Worm (Caenorhabditis elegans) whole organism, young adult: ENCODE measurements around the gene abu-6.

Experiments
- B0019.2 ChIP-seq: fragments of 200-800 bp; sonication (Bioruptor generic); conservative IDR thresholded peaks from 2 replicates; pipeline ENCODE4 v1.3.6; 2022; ENCODE audit warnings: missing genetic modification reagents, missing genetic modification characterization, missing compliant biosample characterization
- B0035.1 ChIP-seq: sonication (generic microtip); optimal IDR thresholded peaks from 2 replicates; lab custom pipeline; 2016; ENCODE audit warnings: missing genetic modification characterization, mild to moderate bottlenecking, missing compliant biosample characterization, missing genotype, missing genetic modification reagents
- B0261.1 ChIP-seq: sonication (generic microtip); optimal IDR thresholded peaks from 2 replicates; lab custom pipeline; 2016; ENCODE audit warnings: mild to moderate bottlenecking, missing genetic modification characterization, moderate library complexity, missing compliant biosample characterization
- B0336.3 ChIP-seq: fragments of 200-800 bp; sonication (Bioruptor generic); IDR thresholded peaks from 2 replicates; pipeline ENCODE4 v1.3.6; 2022; ENCODE audit warnings: missing genetic modification characterization, missing compliant biosample characterization
- F10E7.11 ChIP-seq: sonication (generic microtip); optimal IDR thresholded peaks from 2 replicates; lab custom pipeline; 2017; ENCODE audit warnings: mild to moderate bottlenecking, missing genetic modification characterization, moderate library complexity, missing compliant biosample characterization
- F52B5.7 ChIP-seq: sonication (generic microtip); optimal IDR thresholded peaks from 2 replicates; lab custom pipeline; 2016; ENCODE audit warnings: mild to moderate bottlenecking, missing genetic modification characterization, missing compliant biosample characterization
- F55B11.4 ChIP-seq: sonication (generic microtip); optimal IDR thresholded peaks from 2 replicates; lab custom pipeline; 2016; ENCODE audit warnings: missing compliant biosample characterization, missing genetic modification characterization, borderline replicate concordance; ENCODE audit not compliant: insufficient read depth
- K12H6.12 ChIP-seq: fragments of 200-800 bp; sonication (Bioruptor generic); optimal IDR thresholded peaks from 2 replicates; lab custom pipeline; 2018; ENCODE audit warnings: mild to moderate bottlenecking, missing genetic modification characterization, missing compliant biosample characterization
- T07F8.4 ChIP-seq: sonication (generic microtip); optimal IDR thresholded peaks from 2 replicates; lab custom pipeline; 2016; ENCODE audit warnings: mild to moderate bottlenecking, missing genetic modification characterization, moderate library complexity, missing compliant biosample characterization
- Y95B8A.8 ChIP-seq: fragments of 200-800 bp; sonication (Bioruptor generic); IDR thresholded peaks from 2 replicates; pipeline ENCODE4 v1.3.6; 2022; ENCODE audit warnings: missing genetic modification reagents, missing genetic modification characterization, missing compliant biosample characterization
- attf-3 ChIP-seq: fragments of 200-800 bp; sonication (Bioruptor generic); conservative IDR thresholded peaks from 2 replicates; pipeline ENCODE4 v1.3.6; 2022; ENCODE audit warnings: missing genetic modification reagents, missing genetic modification characterization, missing compliant biosample characterization
- ccch-3 ChIP-seq: fragments of 200-800 bp; sonication (Bioruptor generic); optimal IDR thresholded peaks from 2 replicates; lab custom pipeline; 2018; ENCODE audit warnings: mild to moderate bottlenecking, missing genetic modification characterization, missing compliant biosample characterization
- ceh-100 ChIP-seq: fragments of 200-800 bp; sonication (Bioruptor generic); IDR thresholded peaks from 2 replicates; pipeline ENCODE4 v1.3.6; 2022; ENCODE audit warnings: missing genetic modification reagents, missing genetic modification characterization, missing compliant biosample characterization
- ceh-58 ChIP-seq: fragments of 200-800 bp; sonication (Bioruptor generic); IDR thresholded peaks from 2 replicates; pipeline ENCODE4 v1.3.6; 2022; ENCODE audit warnings: missing genetic modification characterization, missing compliant biosample characterization
- dox-1 ChIP-seq: fragments of 200-800 bp; sonication (Bioruptor generic); IDR thresholded peaks from 2 replicates; pipeline ENCODE4 v1.3.6; 2022; ENCODE audit warnings: missing genetic modification reagents, missing genetic modification characterization, missing compliant biosample characterization
- ekl-4 ChIP-seq: fragments of 200-800 bp; sonication (Bioruptor generic); IDR thresholded peaks from 2 replicates; pipeline ENCODE4 v1.3.6; 2022; ENCODE audit warnings: missing genetic modification reagents, missing genetic modification characterization, missing compliant biosample characterization
- hlh-12 ChIP-seq: sonication (generic microtip); optimal IDR thresholded peaks from 2 replicates; lab custom pipeline; 2016; ENCODE audit warnings: missing genetic modification characterization, missing compliant biosample characterization
- hsf-1 ChIP-seq: fragments of 200-800 bp; sonication (Bioruptor generic); IDR thresholded peaks from 2 replicates; pipeline ENCODE4 v1.3.6; 2022; ENCODE audit warnings: missing genetic modification reagents, missing genetic modification characterization, missing compliant biosample characterization
- lag-1 ChIP-seq: fragments of 200-800 bp; sonication (Bioruptor generic); IDR thresholded peaks from 2 replicates; pipeline ENCODE4 v1.3.6; 2022; ENCODE audit warnings: missing genetic modification reagents, missing genetic modification characterization, missing compliant biosample characterization
- let-526 ChIP-seq: fragments of 200-800 bp; sonication (Bioruptor generic); IDR thresholded peaks from 2 replicates; pipeline ENCODE4 v1.3.6; 2022; ENCODE audit warnings: missing genetic modification reagents, missing genetic modification characterization, missing compliant biosample characterization
- lir-1 ChIP-seq: fragments of 200-800 bp; sonication (Bioruptor generic); conservative IDR thresholded peaks from 2 replicates; pipeline ENCODE4 v1.3.6; 2022; ENCODE audit warnings: missing genetic modification reagents, missing genetic modification characterization, missing compliant biosample characterization
- madf-10 ChIP-seq: sonication (generic microtip); optimal IDR thresholded peaks from 2 replicates; lab custom pipeline; 2016; ENCODE audit warnings: mild to moderate bottlenecking, missing genetic modification characterization, missing compliant biosample characterization
- madf-6 ChIP-seq: fragments of 200-800 bp; sonication (Bioruptor generic); IDR thresholded peaks from 2 replicates; pipeline ENCODE4 v1.3.6; 2022; ENCODE audit warnings: missing genetic modification reagents, missing genetic modification characterization, missing compliant biosample characterization
- mel-28 ChIP-seq: sonication (generic microtip); optimal IDR thresholded peaks from 2 replicates; lab custom pipeline; 2016; ENCODE audit warnings: borderline replicate concordance, mild to moderate bottlenecking, missing genetic modification characterization, missing compliant biosample characterization
- nfyb-1 ChIP-seq: fragments of 200-800 bp; sonication (Bioruptor generic); IDR thresholded peaks from 2 replicates; pipeline ENCODE4 v1.3.6; 2022; ENCODE audit warnings: missing genetic modification reagents, missing genetic modification characterization, missing compliant biosample characterization
- nhr-179 ChIP-seq: sonication (generic microtip); optimal IDR thresholded peaks from 2 replicates; lab custom pipeline; 2016; ENCODE audit warnings: mild to moderate bottlenecking, missing genetic modification characterization, missing compliant biosample characterization
- nhr-27 ChIP-seq: fragments of 200-800 bp; sonication (Bioruptor generic); optimal IDR thresholded peaks from 2 replicates; lab custom pipeline; 2018; ENCODE audit warnings: mild to moderate bottlenecking, missing genetic modification characterization, moderate library complexity, missing compliant biosample characterization
- pha-4 ChIP-seq: fragments of 150-350 bp; sonication (generic microtip); optimal IDR thresholded peaks from 2 replicates; lab custom pipeline; 2014; ENCODE audit warnings: missing biosample characterization, missing genetic modification reagents, missing genetic modification characterization
- rcor-1 ChIP-seq: fragments of 200-800 bp; sonication (Bioruptor generic); IDR thresholded peaks from 2 replicates; pipeline ENCODE4 v1.3.6; 2022; ENCODE audit warnings: missing genetic modification reagents, missing genetic modification characterization, missing compliant biosample characterization
- sea-2 ChIP-seq: fragments of 200-800 bp; sonication (Bioruptor generic); IDR thresholded peaks from 2 replicates; pipeline ENCODE4 v1.3.6; 2022; ENCODE audit warnings: missing genetic modification characterization, missing compliant biosample characterization
- snpc-3.4 ChIP-seq: sonication (generic microtip); optimal IDR thresholded peaks from 2 replicates; lab custom pipeline; 2017; ENCODE audit warnings: missing genetic modification characterization, mild to moderate bottlenecking, missing compliant biosample characterization, antibody characterized with exemption, moderate library complexity, missing genotype, missing genetic modification reagents
- sptf-2 ChIP-seq: fragments of 200-800 bp; sonication (Bioruptor generic); optimal IDR thresholded peaks from 2 replicates; lab custom pipeline; 2018; ENCODE audit warnings: mild to moderate bottlenecking, missing genetic modification characterization, missing compliant biosample characterization
- xnd-1 ChIP-seq: sonication (generic microtip); optimal IDR thresholded peaks from 2 replicates; lab custom pipeline; 2016; ENCODE audit warnings: missing genotype, missing genetic modification reagents, missing genetic modification characterization, missing compliant biosample characterization
- ztf-18 ChIP-seq: sonication (generic microtip); optimal IDR thresholded peaks from 2 replicates; lab custom pipeline; 2016; ENCODE audit warnings: missing genotype, mild to moderate bottlenecking, missing genetic modification characterization, missing compliant biosample characterization
- ztf-26 ChIP-seq: sonication (generic microtip); optimal IDR thresholded peaks from 2 replicates; lab custom pipeline; 2017; ENCODE audit warnings: missing genetic modification characterization, missing compliant biosample characterization
- ztf-28 ChIP-seq: fragments of 200-800 bp; sonication (Bioruptor generic); IDR thresholded peaks from 2 replicates; pipeline ENCODE4 v1.3.6; 2022; ENCODE audit warnings: missing genetic modification reagents, missing genetic modification characterization, missing compliant biosample characterization

Gene abu-6

DNA sequence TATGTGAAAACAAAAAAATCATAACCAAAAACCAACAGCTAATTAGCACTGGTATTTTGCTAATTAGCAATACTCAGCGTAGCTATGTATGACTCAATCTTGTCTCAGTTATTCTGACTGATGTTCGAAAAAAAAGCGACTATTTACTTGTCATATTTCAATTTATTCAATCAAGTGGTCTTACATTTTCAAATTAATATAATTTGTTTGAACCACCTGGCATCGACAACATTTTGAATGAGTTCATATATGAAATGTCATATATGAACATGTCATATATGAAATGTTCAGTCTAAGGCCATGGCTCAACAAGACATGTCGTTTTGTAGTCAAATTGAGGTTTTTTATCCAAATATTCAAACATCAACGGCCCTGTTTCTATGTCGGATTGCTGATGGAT is 3.7 kb upstream of the abu-6 start, which contains the start of gene srw-140:
Gene srw-140, plus strand, starts transcription at position 301 of the 400 bp plus-strand sequence.
- TF ChIP-seq rcor-1 (GFP tag; lab: Robert Waterston, UW) (no peak), K12H6.12 (no peak), F55B11.4 (tag; lab: Kevin White, UChicago) (no peak), ztf-28 (GFP tag; lab: Robert Waterston, UW) (no peak), T07F8.4 (tag; lab: Kevin White, UChicago) (no peak), xnd-1 (tag; lab: Kevin White, UChicago) (no peak), ceh-100 (no peak), sptf-2 (GFP tag; lab: Kevin White, UChicago) (no peak), B0035.1 (tag; lab: Kevin White, UChicago) (no peak), ztf-18 (tag; lab: Kevin White, UChicago) (no peak), lir-1 (GFP tag; lab: Robert Waterston, UW) (no peak), B0336.3 (GFP tag; lab: Robert Waterston, UW) (no peak), ekl-4 (GFP tag; lab: Robert Waterston, UW) (no peak)

DNA sequence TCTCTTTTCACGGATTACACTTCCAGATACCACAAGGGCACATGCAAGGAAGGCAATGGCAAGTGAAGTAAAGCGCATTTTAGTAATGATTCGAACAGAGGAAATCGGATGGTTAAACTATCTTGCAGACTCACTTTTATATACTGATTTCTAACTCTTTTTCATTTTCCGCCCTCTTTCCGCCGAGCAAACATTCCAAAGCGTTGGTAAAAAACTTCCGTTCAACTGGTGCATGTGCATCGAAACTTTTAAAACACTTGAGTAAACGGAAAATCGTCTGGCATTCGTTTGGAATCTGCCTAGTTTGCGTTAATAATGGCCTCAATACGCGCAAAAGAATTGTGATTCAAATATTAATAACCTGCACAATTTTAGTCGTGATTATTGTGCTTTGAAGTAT is 3.0 kb upstream of the abu-6 start, which contains the start of gene abu-7:
Gene abu-7, minus strand, starts transcription at position 101 of the 400 bp plus-strand sequence.
- TF ChIP-seq B0019.2 (no peak), snpc-3.4 (tag; lab: Kevin White, UChicago) (no peak), nhr-179 (no peak), F10E7.11 (no peak), ccch-3 (GFP tag; lab: Kevin White, UChicago) (no peak), F52B5.7 (tag; lab: Kevin White, UChicago) (no peak), attf-3 (no peak), ztf-26 (tag; lab: Kevin White, UChicago) (no peak), mel-28 (tag; lab: Kevin White, UChicago) (no peak), ekl-4 (GFP tag; lab: Robert Waterston, UW) (no peak), nfyb-1 (GFP tag; lab: Robert Waterston, UW) (no peak), ceh-58 (GFP tag; lab: Robert Waterston, UW) (no peak), B0261.1 (tag; lab: Kevin White, UChicago) (no peak), nhr-27 (no peak), hsf-1 (GFP tag; lab: Robert Waterston, UW) (no peak), lag-1 (GFP tag; lab: Robert Waterston, UW) (no peak), lir-1 (GFP tag; lab: Robert Waterston, UW) (no peak), sea-2 (GFP tag; lab: Robert Waterston, UW) (no peak), madf-10 (no peak), let-526 (no peak)

DNA sequence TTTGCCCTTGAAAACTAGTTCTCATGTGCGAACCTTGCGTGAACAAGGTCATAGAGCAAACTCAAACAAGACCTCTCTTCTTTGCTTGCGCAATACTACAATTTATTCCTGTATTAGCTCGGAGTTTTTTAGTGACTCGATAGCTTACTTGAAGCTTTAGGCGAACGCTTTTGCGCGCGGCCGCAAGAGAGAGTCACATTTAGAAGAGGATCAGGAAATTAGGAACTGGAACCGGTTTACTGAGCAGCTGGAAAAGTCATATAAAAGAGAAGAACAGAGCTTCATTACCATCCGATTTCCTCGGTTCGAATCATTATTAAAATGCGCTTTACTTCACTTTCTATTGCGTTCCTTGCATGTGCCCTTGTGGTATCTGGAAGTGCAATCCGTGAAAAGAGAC is 3.4 kb downstream of the abu-6 start, which contains the start of gene abu-15:
Gene abu-15, plus strand, starts transcription at position 301 of the 400 bp plus-strand sequence.
- TF ChIP-seq madf-6 = no peak
- no peak for TF ChIP-seq hlh-12 (tag; lab: Kevin White, UChicago)
- TF ChIP-seq Y95B8A.8 (GFP tag; lab: Robert Waterston, UW) = no peak
- no peak for TF ChIP-seq dox-1
- TF ChIP-seq sea-2 (GFP tag; lab: Robert Waterston, UW) = no peak
- no peak for TF ChIP-seq pha-4 (tag; lab: Kevin White, UChicago)
